Fruit fly (Drosophila melanogaster) whole organism, embryonic: ENCODE measurements around the gene CG13113.
A peak's percentile ranks its signal among the peaks of the same experiment; 100 is the strongest.

Source experiments
- Ada2b ChIP-seq: fragments of 200-800 bp; sonication (Bioruptor generic); IDR thresholded peaks from 2 replicates; pipeline ENCODE4 v1.3.6; 2022; ENCODE audit warnings: missing biosample characterization, missing genetic modification characterization
- CG10431 ChIP-seq: fragments of 200-800 bp; sonication (Bioruptor generic); optimal IDR thresholded peaks from 3 replicates; lab custom pipeline; 2018; ENCODE audit warnings: missing biosample characterization, mild to moderate bottlenecking, missing genetic modification characterization
- CG10543 ChIP-seq: fragments of 200-800 bp; sonication (Bioruptor generic); optimal IDR thresholded peaks from 3 replicates; lab custom pipeline; 2017; ENCODE audit warnings: missing biosample characterization, mild to moderate bottlenecking, missing genetic modification characterization, moderate library complexity
- CG15269 ChIP-seq: fragments of 200-800 bp; sonication (Bioruptor generic); optimal IDR thresholded peaks from 2 replicates; lab custom pipeline; 2018; ENCODE audit warnings: missing biosample characterization, mild to moderate bottlenecking, missing genetic modification characterization, moderate library complexity
- CG1647 ChIP-seq: fragments of 200-800 bp; sonication (Bioruptor generic); optimal IDR thresholded peaks from 3 replicates; lab custom pipeline; 2016; ENCODE audit warnings: missing biosample characterization, missing genetic modification characterization
- CG16815 ChIP-seq: fragments of 200-800 bp; sonication (Bioruptor generic); optimal IDR thresholded peaks from 3 replicates; lab custom pipeline; 2017; ENCODE audit warnings: missing biosample characterization, mild to moderate bottlenecking, missing genetic modification characterization
- CG18764 ChIP-seq: fragments of 200-800 bp; sonication (Bioruptor generic); optimal IDR thresholded peaks from 3 replicates; lab custom pipeline; 2016; ENCODE audit warnings: missing biosample characterization, missing genetic modification characterization
- CG2889 ChIP-seq: fragments of 200-800 bp; sonication (Bioruptor generic); IDR thresholded peaks from 3 replicates; pipeline ENCODE4 v1.3.6; 2022; ENCODE audit warnings: missing biosample characterization, missing genetic modification characterization
- CG3281 ChIP-seq: fragments of 200-800 bp; sonication (Bioruptor generic); optimal IDR thresholded peaks from 3 replicates; lab custom pipeline; 2017; ENCODE audit warnings: missing biosample characterization, mild to moderate bottlenecking, missing genetic modification characterization
- CG34422 ChIP-seq: fragments of 200-800 bp; sonication (Bioruptor generic); IDR thresholded peaks from 3 replicates; pipeline ENCODE4 v1.3.6; 2022; ENCODE audit warnings: missing biosample characterization, missing genetic modification characterization
- CG4282 ChIP-seq: fragments of 200-800 bp; sonication (Bioruptor generic); optimal IDR thresholded peaks from 2 replicates; lab custom pipeline; 2016; ENCODE audit warnings: missing biosample characterization, missing genetic modification characterization
- CG4360 ChIP-seq: fragments of 200-800 bp; sonication (Bioruptor generic); IDR thresholded peaks from 2 replicates; pipeline ENCODE4 v1.3.6; 2022; ENCODE audit warnings: missing biosample characterization, missing genetic modification characterization
- CG4820 ChIP-seq: fragments of 200-800 bp; sonication (Bioruptor generic); optimal IDR thresholded peaks from 3 replicates; lab custom pipeline; 2016; ENCODE audit warnings: missing biosample characterization, missing genetic modification characterization
- CG7271 ChIP-seq: fragments of 200-800 bp; sonication (Bioruptor generic); optimal IDR thresholded peaks from 2 replicates; lab custom pipeline; 2018; ENCODE audit warnings: missing biosample characterization, mild to moderate bottlenecking, missing genetic modification characterization, moderate library complexity
- CG7745 ChIP-seq: fragments of 200-800 bp; sonication (Bioruptor generic); optimal IDR thresholded peaks from 2 replicates; lab custom pipeline; 2018; ENCODE audit warnings: missing biosample characterization, mild to moderate bottlenecking, missing genetic modification characterization, moderate library complexity
- CG8089 ChIP-seq: fragments of 200-800 bp; sonication (Bioruptor generic); optimal IDR thresholded peaks from 3 replicates; lab custom pipeline; 2016; ENCODE audit warnings: missing biosample characterization, missing genetic modification characterization
- CG8359 ChIP-seq: fragments of 200-800 bp; sonication (Bioruptor generic); optimal IDR thresholded peaks from 2 replicates; lab custom pipeline; 2017; ENCODE audit warnings: missing biosample characterization, mild to moderate bottlenecking, missing genetic modification characterization, borderline replicate concordance
- CG9797 ChIP-seq: fragments of 200-800 bp; sonication (Bioruptor generic); optimal IDR thresholded peaks from 3 replicates; lab custom pipeline; 2018; ENCODE audit warnings: missing biosample characterization, mild to moderate bottlenecking, missing genetic modification characterization
- D19B ChIP-seq: fragments of 200-800 bp; sonication (Bioruptor generic); optimal IDR thresholded peaks from 2 replicates; lab custom pipeline; 2017; ENCODE audit warnings: missing biosample characterization, mild to moderate bottlenecking, missing genetic modification characterization
- Dad ChIP-seq: fragments of 200-800 bp; sonication (Bioruptor generic); optimal IDR thresholded peaks from 3 replicates; lab custom pipeline; 2016; ENCODE audit warnings: missing biosample characterization, missing genetic modification characterization
- Eip74EF ChIP-seq, 2 experiments: fragments of 200-800 bp in 1 of 2; fragments of >200 bp in 1 of 2; sonication (Bioruptor generic) in 1 of 2; optimal IDR thresholded peaks; 2 replicates each; lab custom pipeline; 2017 to 2019; ENCODE audit warnings: missing biosample characterization in 2 of 2, missing genetic modification characterization in 2 of 2, mild to moderate bottlenecking in 1 of 2, moderate library complexity in 1 of 2
- Fer3 ChIP-seq: fragments of 200-800 bp; sonication (Bioruptor generic); optimal IDR thresholded peaks from 2 replicates; lab custom pipeline; 2018; ENCODE audit warnings: missing biosample characterization, mild to moderate bottlenecking, missing genetic modification characterization, moderate library complexity
- Gug ChIP-seq: fragments of 200-800 bp; sonication (Bioruptor generic); IDR thresholded peaks from 4 replicates; pipeline ENCODE4 v1.3.6; 2022; ENCODE audit warnings: missing biosample characterization, missing genetic modification characterization
- Hmr ChIP-seq: fragments of 200-800 bp; sonication (Bioruptor generic); optimal IDR thresholded peaks from 3 replicates; lab custom pipeline; 2017; ENCODE audit warnings: mild to moderate bottlenecking, missing biosample characterization, missing genetic modification reagents, missing genetic modification characterization
- Nf-YA ChIP-seq: fragments of 200-800 bp; sonication (Bioruptor generic); IDR thresholded peaks from 2 replicates; pipeline ENCODE4 v1.3.6; 2022; ENCODE audit warnings: missing biosample characterization, missing genetic modification characterization
- amos ChIP-seq: fragments of 200-800 bp; sonication (Bioruptor generic); IDR thresholded peaks from 2 replicates; pipeline ENCODE4 v1.3.6; 2022; ENCODE audit warnings: missing biosample characterization, missing genetic modification characterization; ENCODE audit not compliant: partially characterized antibody
- ash1 ChIP-seq: fragments of 200-800 bp; sonication (Bioruptor generic); optimal IDR thresholded peaks from 2 replicates; lab custom pipeline; 2018; ENCODE audit warnings: missing biosample characterization, mild to moderate bottlenecking, missing genetic modification characterization
- br ChIP-seq: fragments of >200 bp; optimal IDR thresholded peaks from 2 replicates; lab custom pipeline; 2017
- grn ChIP-seq: fragments of 200-800 bp; sonication (Bioruptor generic); optimal IDR thresholded peaks from 3 replicates; lab custom pipeline; 2017; ENCODE audit warnings: missing biosample characterization, missing genetic modification characterization
- hth ChIP-seq: fragments of >200 bp; optimal IDR thresholded peaks from 2 replicates; lab custom pipeline; 2017; ENCODE audit warnings: inconsistent platforms
- insv ChIP-seq, 2 experiments: fragments of 200-800 bp; sonication (Bioruptor generic); optimal IDR thresholded peaks; 3 replicates each; lab custom pipeline; 2016 to 2018; ENCODE audit warnings: missing biosample characterization in 2 of 2, missing genetic modification characterization in 2 of 2
- kni ChIP-seq: fragments of 200-800 bp; sonication (Bioruptor generic); optimal IDR thresholded peaks from 3 replicates; lab custom pipeline; 2017; ENCODE audit warnings: mild to moderate bottlenecking, missing biosample characterization, missing genetic modification reagents, missing genetic modification characterization
- lbe ChIP-seq: fragments of 200-800 bp; sonication (Bioruptor generic); optimal IDR thresholded peaks from 2 replicates; lab custom pipeline; 2016; ENCODE audit warnings: missing biosample characterization, mild to moderate bottlenecking, missing genetic modification characterization
- lola ChIP-seq, 3 experiments: fragments of >200 bp in 2 of 3; fragments of 200-800 bp in 1 of 3; sonication (Bioruptor generic) in 1 of 3; optimal IDR thresholded peaks; 2 replicates each; lab custom pipeline; 2017 to 2019; ENCODE audit warnings: missing biosample characterization in 3 of 3, missing genetic modification characterization in 3 of 3, mild to moderate bottlenecking in 1 of 3, moderate library complexity in 1 of 3
- lov ChIP-seq, 2 experiments: fragments of 200-800 bp in 1 of 2; fragments of >200 bp in 1 of 2; sonication (Bioruptor generic) in 1 of 2; IDR thresholded peaks in 1 of 2; optimal IDR thresholded peaks in 1 of 2; 2 replicates in 1 of 2; 3 replicates in 1 of 2; pipeline versions ENCODE4 v1.3.6 to Lab custom; 2017 to 2022; ENCODE audit warnings: missing biosample characterization in 1 of 2, missing genetic modification characterization in 1 of 2
- luna ChIP-seq: fragments of 200-800 bp; sonication (Bioruptor generic); optimal IDR thresholded peaks from 2 replicates; lab custom pipeline; 2016; ENCODE audit warnings: missing biosample characterization, missing genetic modification characterization
- nom ChIP-seq: fragments of 200-800 bp; sonication (Bioruptor generic); optimal IDR thresholded peaks from 2 replicates; lab custom pipeline; 2017; ENCODE audit warnings: missing biosample characterization, missing genetic modification characterization, mild to moderate bottlenecking, moderate library complexity, missing genetic modification reagents
- pita ChIP-seq: fragments of 200-800 bp; sonication (Bioruptor generic); optimal IDR thresholded peaks from 2 replicates; lab custom pipeline; 2017; ENCODE audit warnings: missing biosample characterization, mild to moderate bottlenecking, missing genetic modification characterization
- rib ChIP-seq: fragments of 200-800 bp; sonication (Bioruptor generic); IDR thresholded peaks from 2 replicates; pipeline ENCODE4 v1.3.6; 2022; ENCODE audit warnings: missing biosample characterization, missing genetic modification characterization
- scrt ChIP-seq: fragments of 200-800 bp; sonication (Bioruptor generic); optimal IDR thresholded peaks from 2 replicates; lab custom pipeline; 2018; ENCODE audit warnings: missing biosample characterization, mild to moderate bottlenecking, missing genetic modification characterization, moderate library complexity
- sna ChIP-seq: fragments of 200-800 bp; sonication (Bioruptor generic); IDR thresholded peaks from 2 replicates; pipeline ENCODE4 v1.3.6; 2022; ENCODE audit warnings: missing biosample characterization, missing genetic modification characterization; ENCODE audit not compliant: partially characterized antibody
- tio ChIP-seq: fragments of 200-800 bp; sonication (Bioruptor generic); optimal IDR thresholded peaks from 2 replicates; lab custom pipeline; 2017; ENCODE audit warnings: missing biosample characterization, missing genetic modification characterization, inconsistent platforms
- tll ChIP-seq, 2 experiments: fragments of 200-800 bp in 1 of 2; fragments of >200 bp in 1 of 2; sonication (Bioruptor generic) in 1 of 2; optimal IDR thresholded peaks; 2 replicates each; lab custom pipeline; 2017 to 2019; ENCODE audit warnings: missing biosample characterization in 2 of 2, missing genetic modification characterization in 2 of 2, mild to moderate bottlenecking in 1 of 2, moderate library complexity in 1 of 2
- trem ChIP-seq: fragments of 200-800 bp; optimal IDR thresholded peaks from 3 replicates; lab custom pipeline; 2019; ENCODE audit warnings: missing biosample characterization, mild to moderate bottlenecking, missing genetic modification characterization, moderate library complexity
- usp ChIP-seq: fragments of >200 bp; optimal IDR thresholded peaks from 2 replicates; lab custom pipeline; 2017; ENCODE audit warnings: missing biosample characterization, missing genetic modification characterization
- vnd ChIP-seq: fragments of 200-800 bp; sonication (Bioruptor generic); IDR thresholded peaks from 3 replicates; pipeline ENCODE4 v1.3.6; 2022; ENCODE audit warnings: missing biosample characterization, missing genetic modification characterization; ENCODE audit not compliant: partially characterized antibody

CG13113 gene

dm6 chr2L:9520886-9521868, 22.8 kb upstream of the CG13113 start, which contains the start of gene Oatp30B (continued):
- TF ChIP-seq CG1647 (GFP tag; lab: Kevin White, UChicago) (peak; percentile 94), CG2889 (GFP tag; lab: Robert Waterston, UW) (peak; percentile 93), CG3281 (GFP tag; lab: Kevin White, UChicago) (peak; percentile 93), CG16815 (GFP tag; lab: Kevin White, UChicago) (peak; percentile 93), CG15269 (peak; percentile 97), CG18764 (peak; percentile 94), CG4820 (peak; percentile 96), amos (GFP tag; lab: Robert Waterston, UW) (peak; percentile 96), usp (no peak), Dad (GFP tag; lab: Kevin White, UChicago) (peak; percentile 94), CG8359 (peak; percentile 78), CG34422 (GFP tag; lab: Robert Waterston, UW) (peak; percentile 97), tll (GFP tag; optimal IDR thresholded peaks at IDR 0.05; lab: Kevin White, UChicago) (peak in 1 of 2 experiments; percentile 44), nom (GFP tag; lab: Kevin White, UChicago) (peak; percentile 72), Gug (GFP tag; lab: Robert Waterston, UW) (peak; percentile 92), CG10543 (GFP tag; lab: Kevin White, UChicago) (peak; percentile 94), br (lab: Kevin White, UChicago) (no peak), CG4282 (peak; percentile 87), CG8089 (GFP tag; lab: Kevin White, UChicago) (peak; percentile 90), rib (GFP tag; lab: Robert Waterston, UW) (peak; percentile 97), D19B (GFP tag; lab: Kevin White, UChicago) (peak; percentile 81), lola (GFP tag; optimal IDR thresholded peaks at IDR 0.05; lab: Kevin White, UChicago) (peak in 1 of 3 experiments; percentile 96), Eip74EF (GFP tag; optimal IDR thresholded peaks at IDR 0.05; lab: Kevin White, UChicago) (peak in 1 of 2 experiments; percentile 87), vnd (GFP tag; lab: Robert Waterston, UW) (peak; percentile 96), kni (peak; percentile 91), CG7271 (tag; lab: Kevin White, UChicago) (peak; percentile 95), scrt (peak; percentile 87), CG4360 (GFP tag; lab: Robert Waterston, UW) (peak; percentile 81), hth (lab: Kevin White, UChicago) (no peak), lov (optimal IDR thresholded peaks at IDR 0.05; lab: Kevin White, UChicago) (no peak), lov (GFP tag; IDR thresholded peaks at IDR 0.05; lab: Robert Waterston, UW) (peak; percentile 97), grn (GFP tag; lab: Kevin White, UChicago) (peak; percentile 80), Hmr (peak; percentile 97), tio (GFP tag; lab: Kevin White, UChicago) (peak; percentile 95), pita (GFP tag; lab: Kevin White, UChicago) (peak; percentile 86), Nf-YA (GFP tag; lab: Robert Waterston, UW) (peak; percentile 95), Ada2b (GFP tag; lab: Robert Waterston, UW) (peak; percentile 96), sna (GFP tag; lab: Robert Waterston, UW) (peak; percentile 100), CG7745 (tag; lab: Kevin White, UChicago) (peak; percentile 81), CG9797 (GFP tag; lab: Kevin White, UChicago) (peak; percentile 52), ash1 (GFP tag; lab: Kevin White, UChicago) (peak; percentile 79), insv (GFP tag; optimal IDR thresholded peaks at IDR 0.05; lab: Kevin White, UChicago) (peak in 1 of 2 experiments; percentile 79), luna (GFP tag; lab: Kevin White, UChicago) (peak; percentile 93), Fer3 (tag; lab: Kevin White, UChicago) (peak; percentile 97), CG10431 (peak; percentile 72), trem (tag; lab: Kevin White, UChicago) (peak; percentile 95), lbe (GFP tag; lab: Kevin White, UChicago) (peak; percentile 92)
